Comparison of ENCODE assay signal across 2 fruit fly cellular contexts in genomic region chr3R:23302178-23302577, dm6.
TF ChIP-seq lines count a peak whose summit lies in the region.

No protein-coding gene starts in this region.

- no peak for TF ChIP-seq CTCF in whole organism, embryonic (GFP tag; optimal IDR thresholded peaks at IDR 0.05; lab: Kevin White, UChicago)

TF ChIP-seq in whole organism, embryonic, 481 proteins besides CTCF, POLR2A, EP300 and RAD21 (continues in another document):
- no peak for TF ChIP-seq Oaz (GFP tag; IDR thresholded peaks at IDR 0.05; lab: Robert Waterston, UW)
- TF ChIP-seq bab2 (GFP tag; optimal IDR thresholded peaks at IDR 0.05; lab: Kevin White, UChicago), result peak; percentile 1
- no peak for TF ChIP-seq scrt (GFP tag; optimal IDR thresholded peaks at IDR 0.05; lab: Kevin White, UChicago)
- no peak for TF ChIP-seq Kr (GFP tag; optimal IDR thresholded peaks at IDR 0.05; lab: Kevin White, UChicago)
- TF ChIP-seq Max (GFP tag; optimal IDR thresholded peaks at IDR 0.05; lab: Kevin White, UChicago), result no peak
- TF ChIP-seq CG15601 (tag; optimal IDR thresholded peaks at IDR 0.05; lab: Kevin White, UChicago), result peak; percentile 37
- no peak for TF ChIP-seq Poxn (GFP tag; IDR thresholded peaks at IDR 0.05; lab: Robert Waterston, UW)
- TF ChIP-seq CG4707 (GFP tag; optimal IDR thresholded peaks at IDR 0.05; lab: Kevin White, UChicago), result peak; percentile 3
- TF ChIP-seq Xrp1 (GFP tag; IDR thresholded peaks at IDR 0.05; lab: Robert Waterston, UW), result peak; percentile 50
- no peak for TF ChIP-seq CG12236 (GFP tag; optimal IDR thresholded peaks at IDR 0.05; lab: Kevin White, UChicago)
- TF ChIP-seq CG15696 (tag; optimal IDR thresholded peaks at IDR 0.05; lab: Kevin White, UChicago), result peak; percentile 9
- TF ChIP-seq Asciz (GFP tag; optimal IDR thresholded peaks at IDR 0.05; lab: Kevin White, UChicago), result peak; percentile 38
- no peak for TF ChIP-seq Opbp (GFP tag; IDR thresholded peaks at IDR 0.05; lab: Robert Waterston, UW; ENCODE audit: partially characterized antibody)
- no peak for TF ChIP-seq CG13424 (tag; optimal IDR thresholded peaks at IDR 0.05; lab: Kevin White, UChicago)
- no peak for TF ChIP-seq Mad (GFP tag; optimal IDR thresholded peaks at IDR 0.05; lab: Kevin White, UChicago)
- TF ChIP-seq tx (GFP tag; optimal IDR thresholded peaks at IDR 0.05; lab: Kevin White, UChicago), result no peak
- peak; percentile 4 for TF ChIP-seq CG2678 (tag; optimal IDR thresholded peaks at IDR 0.05; lab: Kevin White, UChicago)
- no peak for TF ChIP-seq cas (GFP tag; IDR thresholded peaks at IDR 0.05; lab: Robert Waterston, UW)
- TF ChIP-seq jigr1 (GFP tag; IDR thresholded peaks at IDR 0.05; lab: Robert Waterston, UW), result no peak
- TF ChIP-seq CG7963 (GFP tag; IDR thresholded peaks at IDR 0.05; lab: Robert Waterston, UW; ENCODE audit: partially characterized antibody), result no peak
- no peak for TF ChIP-seq lov (optimal IDR thresholded peaks at IDR 0.05; lab: Kevin White, UChicago)
- 0 out of 3 replicates have a peak, but pooled peaks have one; percentile 18 for TF ChIP-seq lov (GFP tag; IDR thresholded peaks at IDR 0.05; lab: Robert Waterston, UW)
- TF ChIP-seq fd102C (GFP tag; optimal IDR thresholded peaks at IDR 0.05; lab: Kevin White, UChicago), result peak; percentile 38
- TF ChIP-seq CG17359 (tag; optimal IDR thresholded peaks at IDR 0.05; lab: Kevin White, UChicago), result no peak
- TF ChIP-seq oc (tag; optimal IDR thresholded peaks at IDR 0.05; lab: Kevin White, UChicago), result peak; percentile 1
- peak; percentile 2 for TF ChIP-seq Nf-YB (GFP tag; optimal IDR thresholded peaks at IDR 0.05; lab: Kevin White, UChicago)
- no peak for TF ChIP-seq amos (GFP tag; IDR thresholded peaks at IDR 0.05; lab: Robert Waterston, UW; ENCODE audit: partially characterized antibody)
- no peak for TF ChIP-seq CG12299 (tag; optimal IDR thresholded peaks at IDR 0.05; lab: Kevin White, UChicago)
- TF ChIP-seq CG10654 (GFP tag; optimal IDR thresholded peaks at IDR 0.05; lab: Kevin White, UChicago), result no peak
- peak; percentile 18 for TF ChIP-seq CG2875 (GFP tag; optimal IDR thresholded peaks at IDR 0.05; lab: Kevin White, UChicago)
- TF ChIP-seq ATbp (GFP tag; optimal IDR thresholded peaks at IDR 0.05; lab: Kevin White, UChicago), result peak; percentile 37
- peak; percentile 17 for TF ChIP-seq CG2202 (tag; optimal IDR thresholded peaks at IDR 0.05; lab: Kevin White, UChicago)
- TF ChIP-seq grau (tag; optimal IDR thresholded peaks at IDR 0.05; lab: Kevin White, UChicago), result no peak
- no peak for TF ChIP-seq al (GFP tag; IDR thresholded peaks at IDR 0.05; lab: Robert Waterston, UW)
- TF ChIP-seq sqz (GFP tag; optimal IDR thresholded peaks at IDR 0.05; lab: Kevin White, UChicago), result peak; percentile 30
- TF ChIP-seq odd (GFP tag; optimal IDR thresholded peaks at IDR 0.05; lab: Kevin White, UChicago), result no peak
- no peak for TF ChIP-seq sna (GFP tag; IDR thresholded peaks at IDR 0.05; lab: Robert Waterston, UW; ENCODE audit: partially characterized antibody)
- TF ChIP-seq pnt (GFP tag; optimal IDR thresholded peaks at IDR 0.05; lab: Kevin White, UChicago), result no peak
- no peak for TF ChIP-seq ara (GFP tag; IDR thresholded peaks at IDR 0.05; lab: Robert Waterston, UW)
- peak; percentile 20 for TF ChIP-seq CG18262 (tag; optimal IDR thresholded peaks at IDR 0.05; lab: Kevin White, UChicago)
- TF ChIP-seq Hmr (GFP tag; optimal IDR thresholded peaks at IDR 0.05; lab: Kevin White, UChicago), result no peak
- peak; percentile 12 for TF ChIP-seq kni (GFP tag; optimal IDR thresholded peaks at IDR 0.05; lab: Kevin White, UChicago)
- TF ChIP-seq CG17568 (GFP tag; optimal IDR thresholded peaks at IDR 0.05; lab: Kevin White, UChicago), result no peak
- TF ChIP-seq row (GFP tag; IDR thresholded peaks at IDR 0.05; lab: Robert Waterston, UW), result no peak
- peak; percentile 19; the same call in 1 of the 2 replicates for TF ChIP-seq CG4360 (GFP tag; IDR thresholded peaks at IDR 0.05; lab: Robert Waterston, UW)
- TF ChIP-seq Rfx (GFP tag; IDR thresholded peaks at IDR 0.05; lab: Robert Waterston, UW), result no peak
- peak; percentile 4 for TF ChIP-seq CG10209 (GFP tag; optimal IDR thresholded peaks at IDR 0.05; lab: Kevin White, UChicago)

TF ChIP-seq in whole organism, prepupa, 60 proteins besides CTCF, POLR2A, EP300 and RAD21:
- peak; percentile 72 for TF ChIP-seq fkh (GFP tag; optimal IDR thresholded peaks at IDR 0.05; lab: Kevin White, UChicago)
- TF ChIP-seq CG7368 (GFP tag; optimal IDR thresholded peaks at IDR 0.05; lab: Kevin White, UChicago), result no peak
